Fruit fly (Drosophila melanogaster) S2 (cell line): ENCODE measurements around the gene Dus1.

Experiments used
- CG8478 ChIP-seq: fragments of >200 bp; optimal IDR thresholded peaks from 2 replicates; lab custom pipeline; 2018
- CTCF ChIP-seq, 2 experiments: fragments of >200 bp; optimal IDR thresholded peaks; 2 replicates each; lab custom pipeline; 2018

The Dus1 gene

dm6 chr2L:240176-240769 is 31.3 kb downstream of the Dus1 start:
- TF ChIP-seq CG8478 (no peak), CTCF (optimal IDR thresholded peaks at IDR 0.05; lab: Kevin White, UChicago) (no peak)

- TF ChIP-seq CTCF (optimal IDR thresholded peaks at IDR 0.05; lab: Kevin White, UChicago) = no peak
- no peak for TF ChIP-seq CG8478
These were observed 39.4 kb downstream of the Dus1 start, which contains the start of gene CG13693 for dm6 chr2L:232187-232586. Gene CG13693, plus strand, starts transcription at chr2L:232487.

dm6 chr2L:228246-228645 is 43.3 kb downstream of the Dus1 start:
- TF ChIP-seq CTCF (optimal IDR thresholded peaks at IDR 0.05; lab: Kevin White, UChicago) = no peak
- TF ChIP-seq CG8478 = no peak

- TF ChIP-seq CTCF (optimal IDR thresholded peaks at IDR 0.05; lab: Kevin White, UChicago) (no peak), CG8478 (no peak)
These were observed 46.2 kb downstream of the Dus1 start for dm6 chr2L:225386-225682.

- TF ChIP-seq CTCF (optimal IDR thresholded peaks at IDR 0.05; lab: Kevin White, UChicago) (no peak), CG8478 (no peak)
These were observed 46.8 kb downstream of the Dus1 start for dm6 chr2L:224599-225385.

- TF ChIP-seq CG8478 = no peak
- no peak for TF ChIP-seq CTCF (optimal IDR thresholded peaks at IDR 0.05; lab: Kevin White, UChicago)
These were observed 47.5 kb downstream of the Dus1 start for dm6 chr2L:223867-224598.

- TF ChIP-seq CTCF (optimal IDR thresholded peaks at IDR 0.05; lab: Kevin White, UChicago) (no peak), CG8478 (no peak)
These were observed 48.2 kb downstream of the Dus1 start for dm6 chr2L:223351-223750.

dm6 chr2L:222867-223266 is 48.7 kb downstream of the Dus1 start:
- no peak for TF ChIP-seq CTCF (optimal IDR thresholded peaks at IDR 0.05; lab: Kevin White, UChicago)
- TF ChIP-seq CG8478 = no peak

dm6 chr2L:221939-222489 is 49.5 kb downstream of the Dus1 start:
- TF ChIP-seq CTCF (optimal IDR thresholded peaks at IDR 0.05; lab: Kevin White, UChicago) (no peak), CG8478 (no peak)

- TF ChIP-seq CTCF (optimal IDR thresholded peaks at IDR 0.05; lab: Kevin White, UChicago) (no peak), CG8478 (no peak)
These were observed 50.4 kb downstream of the Dus1 start for dm6 chr2L:221152-221551.

dm6 chr2L:220509-220908 is 51.0 kb downstream of the Dus1 start:
- no peak for TF ChIP-seq CG8478
- TF ChIP-seq CTCF (optimal IDR thresholded peaks at IDR 0.05; lab: Kevin White, UChicago) = no peak

dm6 chr2L:219441-220033 is 52.0 kb downstream of the Dus1 start:
- TF ChIP-seq CG8478 = no peak
- no peak for TF ChIP-seq CTCF (optimal IDR thresholded peaks at IDR 0.05; lab: Kevin White, UChicago)

- no peak for TF ChIP-seq CG8478
- peak; percentile 21 to 57 for TF ChIP-seq CTCF (optimal IDR thresholded peaks at IDR 0.05; lab: Kevin White, UChicago)
These were observed 64.3 kb downstream of the Dus1 start, which contains the start of the genes Tbc1d15-17 and CG11617 for dm6 chr2L:207129-207813. Gene Tbc1d15-17, plus strand, starts transcription at chr2L:207179. Gene CG11617, minus strand, starts transcription at chr2L:207297.

dm6 chr2L:206556-206955 is 65.0 kb downstream of the Dus1 start:
- TF ChIP-seq CG8478 (no peak), CTCF (optimal IDR thresholded peaks at IDR 0.05; lab: Kevin White, UChicago) (no peak)

- TF ChIP-seq CTCF (optimal IDR thresholded peaks at IDR 0.05; lab: Kevin White, UChicago) (no peak), CG8478 (no peak)
These were observed 67.0 kb downstream of the Dus1 start for dm6 chr2L:204557-204956.
